Fruit fly (Drosophila melanogaster): ENCODE results near the gene Gk1.

Gene Gk1

DNA sequence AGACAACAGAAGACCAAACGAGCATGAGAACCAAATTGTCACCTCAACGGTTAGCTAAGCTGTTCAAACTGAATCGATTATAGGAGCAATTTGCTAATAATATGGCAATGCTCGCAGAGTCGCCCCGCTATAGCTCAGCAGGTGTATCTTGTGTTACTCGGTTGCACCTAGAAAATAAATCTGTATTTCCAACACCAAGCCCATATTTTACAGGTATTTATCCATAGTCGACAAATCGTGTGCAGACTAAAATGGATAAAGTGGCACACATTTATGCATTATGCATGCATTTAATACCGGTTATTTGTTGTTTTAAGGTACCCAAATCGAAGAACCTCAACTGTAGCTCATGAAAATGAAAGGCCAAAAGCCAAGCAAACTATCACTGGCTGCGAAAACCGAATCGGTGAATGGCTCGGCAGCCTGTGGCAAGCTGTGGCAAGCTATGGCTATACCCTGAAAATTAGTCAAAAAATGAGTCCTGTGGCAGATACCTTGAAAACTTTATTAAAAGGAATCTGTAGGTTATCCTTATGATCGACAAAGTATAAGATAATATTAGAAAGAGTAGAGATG is 26.6 kb downstream of the Gk1 start, which contains the start of gene Vdup1:
TSS of gene Vdup1 (minus strand) at position 51 of the 576 bp plus-strand sequence.
- no peak for TF ChIP-seq CG8478 (optimal IDR thresholded peaks at IDR 0.05)
- no peak for TF ChIP-seq Dll (optimal IDR thresholded peaks at IDR 0.05)

DNA sequence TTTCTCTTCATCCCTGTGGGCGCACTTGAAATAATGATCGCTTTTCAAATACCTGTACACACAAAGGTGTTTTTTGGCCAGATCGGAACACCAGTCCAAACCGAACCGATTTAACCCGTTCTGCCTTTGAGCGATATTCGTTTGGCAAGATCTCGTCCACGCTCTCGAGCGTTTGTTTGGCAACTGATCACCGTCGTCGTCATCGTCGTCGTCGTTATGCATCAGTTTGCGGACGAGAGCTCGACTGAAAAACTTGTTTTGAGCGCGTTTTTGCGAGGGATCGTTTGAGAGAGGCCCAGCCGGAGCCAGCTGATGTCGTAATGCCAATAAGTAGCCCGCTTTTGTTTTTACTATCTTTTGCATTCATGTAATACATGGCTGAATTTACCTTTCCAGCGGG is 27.2 kb downstream of the Gk1 start:
- TF ChIP-seq psq (optimal IDR thresholded peaks at IDR 0.05) (no peak), CG8478 (optimal IDR thresholded peaks at IDR 0.05) (no peak), Dll (optimal IDR thresholded peaks at IDR 0.05) (no peak), usp (GFP tag; optimal IDR thresholded peaks at IDR 0.05) (no peak), pan (optimal IDR thresholded peaks at IDR 0.05) (no peak), EcR (GFP tag; optimal IDR thresholded peaks at IDR 0.05) (no peak)

DNA sequence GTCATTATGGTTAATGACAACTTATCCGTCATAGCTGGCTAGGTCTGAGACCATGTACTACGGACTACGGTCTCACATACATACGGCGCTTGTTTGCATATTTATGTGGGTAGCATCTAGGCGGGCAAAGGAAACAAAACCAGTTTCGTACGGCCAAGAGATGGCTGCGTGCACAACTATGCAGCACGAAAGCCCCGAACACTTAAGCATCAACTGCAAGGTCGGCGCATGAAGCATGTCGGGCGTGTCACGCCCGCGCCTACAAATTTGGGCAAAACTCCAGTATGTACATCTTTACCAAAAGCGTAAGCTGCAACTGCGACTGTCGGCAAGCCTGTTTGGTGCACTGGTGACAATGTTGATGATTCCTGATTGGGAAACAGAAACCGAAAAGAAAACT is 27.7 kb downstream of the Gk1 start:
- TF ChIP-seq psq (optimal IDR thresholded peaks at IDR 0.05), result no peak
- TF ChIP-seq usp (GFP tag; optimal IDR thresholded peaks at IDR 0.05), result no peak
- no peak for TF ChIP-seq CG8478 (optimal IDR thresholded peaks at IDR 0.05)
- no peak for TF ChIP-seq Dll (optimal IDR thresholded peaks at IDR 0.05)
- no peak for TF ChIP-seq EcR (GFP tag; optimal IDR thresholded peaks at IDR 0.05)
- no peak for TF ChIP-seq pan (optimal IDR thresholded peaks at IDR 0.05)

DNA sequence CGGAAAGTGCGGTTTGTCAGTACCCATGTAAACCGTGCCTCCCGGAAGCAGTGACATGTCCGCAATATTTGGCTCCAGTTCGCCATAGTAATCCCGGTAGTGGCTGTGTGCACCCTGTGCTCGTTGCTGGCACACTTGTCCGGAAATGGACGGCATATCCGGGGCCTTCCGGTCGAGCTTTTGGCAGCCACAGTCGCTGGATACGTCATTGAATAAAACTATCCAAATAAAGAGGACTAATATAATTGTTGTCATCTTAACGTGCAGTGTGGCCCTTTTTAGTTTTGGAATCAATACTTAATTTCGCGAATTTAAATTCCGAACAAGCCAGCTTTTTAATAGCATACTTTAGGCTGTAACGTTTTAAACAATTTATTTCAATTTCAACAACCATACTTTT is 29.7 kb downstream of the Gk1 start, which contains the start of gene CG7049:
TSS of gene CG7049 (minus strand) at position 280 of the 400 bp plus-strand sequence.
- TF ChIP-seq CG8478 (optimal IDR thresholded peaks at IDR 0.05) (no peak), EcR (GFP tag; optimal IDR thresholded peaks at IDR 0.05) (no peak), Dll (optimal IDR thresholded peaks at IDR 0.05) (no peak), usp (GFP tag; optimal IDR thresholded peaks at IDR 0.05) (no peak), pan (optimal IDR thresholded peaks at IDR 0.05) (no peak), psq (optimal IDR thresholded peaks at IDR 0.05) (no peak)

DNA sequence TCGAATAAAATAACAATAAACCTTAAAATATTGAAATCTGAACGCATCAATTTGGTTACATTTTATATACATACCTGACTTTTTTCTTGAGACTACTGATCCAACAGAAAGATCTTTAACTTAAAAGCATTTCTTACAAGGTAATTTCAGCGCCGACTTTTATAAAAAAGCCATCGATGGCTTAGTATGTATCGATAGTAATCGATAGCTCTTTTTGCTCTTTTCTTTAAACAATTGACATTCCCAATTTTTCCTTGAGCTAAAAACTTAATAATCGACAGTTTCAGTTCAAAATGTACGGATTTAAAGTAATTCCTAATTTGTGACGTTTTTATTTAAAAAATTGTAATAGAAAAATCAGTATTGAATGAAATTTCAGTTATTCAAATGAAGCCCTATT is 31.1 kb downstream of the Gk1 start:
- TF ChIP-seq psq (optimal IDR thresholded peaks at IDR 0.05), result no peak
- no peak for TF ChIP-seq usp (GFP tag; optimal IDR thresholded peaks at IDR 0.05)
- TF ChIP-seq CG8478 (optimal IDR thresholded peaks at IDR 0.05), result no peak
- no peak for TF ChIP-seq Dll (optimal IDR thresholded peaks at IDR 0.05)
- TF ChIP-seq pan (optimal IDR thresholded peaks at IDR 0.05), result no peak
- no peak for TF ChIP-seq EcR (GFP tag; optimal IDR thresholded peaks at IDR 0.05)

DNA sequence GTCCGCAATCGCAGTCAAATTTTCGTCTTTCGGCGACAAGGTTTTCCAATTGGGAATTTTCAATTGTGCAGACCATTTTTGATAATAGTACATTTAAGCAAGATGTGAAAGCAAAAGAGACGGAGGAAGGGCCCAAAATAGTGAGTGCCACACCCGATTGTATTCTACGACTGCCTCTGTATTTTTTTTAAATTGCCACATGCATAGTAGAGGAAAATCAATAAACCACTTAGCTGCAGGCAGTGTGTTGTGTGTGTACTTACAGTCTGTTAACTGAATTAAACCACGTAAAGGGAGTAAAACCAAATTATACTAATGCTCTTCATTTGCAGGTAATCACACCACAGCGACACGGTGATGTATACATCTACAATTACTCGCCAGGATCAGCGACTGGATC is 33.9 kb downstream of the Gk1 start:
- TF ChIP-seq Dll (optimal IDR thresholded peaks at IDR 0.05), result no peak
- no peak for TF ChIP-seq EcR (GFP tag; optimal IDR thresholded peaks at IDR 0.05)
- no peak for TF ChIP-seq usp (GFP tag; optimal IDR thresholded peaks at IDR 0.05)

DNA sequence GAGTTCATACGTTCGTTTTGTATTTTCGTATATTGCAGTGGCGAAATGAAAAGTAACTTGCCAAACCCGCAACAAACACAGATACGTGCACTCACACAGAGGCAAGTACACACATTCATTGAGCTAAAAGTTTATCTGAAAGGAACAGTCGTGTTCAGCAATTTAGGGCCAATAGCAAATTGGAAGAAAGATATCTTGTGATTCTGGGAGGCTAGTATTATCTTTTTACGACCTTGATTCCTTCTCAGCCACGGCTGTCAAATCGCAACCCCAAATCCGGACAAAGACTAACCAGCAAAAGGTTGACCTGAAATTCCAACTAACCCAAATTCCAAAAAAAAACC is 38.9 kb downstream of the Gk1 start:
- TF ChIP-seq psq (optimal IDR thresholded peaks at IDR 0.05) (no peak), Dll (optimal IDR thresholded peaks at IDR 0.05) (no peak), CG8478 (optimal IDR thresholded peaks at IDR 0.05) (no peak), EcR (GFP tag; optimal IDR thresholded peaks at IDR 0.05) (no peak), pan (optimal IDR thresholded peaks at IDR 0.05) (no peak), usp (GFP tag; optimal IDR thresholded peaks at IDR 0.05) (no peak)

DNA sequence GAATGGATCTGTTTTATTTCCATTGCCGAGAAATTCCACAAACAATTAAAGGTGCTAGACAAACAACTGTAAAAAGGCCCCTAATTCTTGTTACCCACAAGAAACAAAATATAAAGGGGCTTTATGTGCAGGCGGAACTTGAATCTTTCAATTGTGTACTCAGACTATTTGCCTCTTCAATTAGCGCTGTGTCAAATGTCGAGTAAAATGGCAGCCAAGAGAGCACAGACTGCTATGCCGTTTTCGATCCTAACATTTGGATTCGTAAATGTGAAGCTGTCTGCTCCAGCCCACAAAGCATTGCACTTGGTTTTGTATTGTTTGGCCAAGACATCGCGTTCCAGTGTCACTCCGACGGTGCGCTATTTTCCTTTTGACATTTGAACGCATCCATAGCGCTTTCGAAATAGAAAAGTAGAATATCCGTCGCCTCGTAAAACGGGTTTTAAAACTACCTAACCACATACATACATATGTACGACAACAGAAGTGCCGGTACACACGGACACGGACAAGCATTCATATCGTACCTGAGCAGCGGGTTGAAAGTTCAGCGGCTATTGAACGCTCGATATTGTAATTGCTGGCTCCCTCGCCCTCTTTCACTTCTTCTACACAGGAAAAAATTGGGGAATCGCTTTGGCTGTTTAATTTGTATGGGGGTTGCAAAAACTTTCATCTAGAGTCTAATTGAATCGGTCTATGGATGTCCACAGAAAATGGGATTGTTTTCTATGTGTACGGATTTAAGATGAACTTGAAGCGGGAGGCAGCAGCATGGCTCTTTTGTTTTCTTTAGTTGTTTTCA is 39.5 kb downstream of the Gk1 start:
- TF ChIP-seq CG8478 (optimal IDR thresholded peaks at IDR 0.05), result no peak
- TF ChIP-seq usp (GFP tag; optimal IDR thresholded peaks at IDR 0.05), result no peak
- no peak for TF ChIP-seq EcR (GFP tag; optimal IDR thresholded peaks at IDR 0.05)
- TF ChIP-seq psq (optimal IDR thresholded peaks at IDR 0.05), result no peak
- no peak for TF ChIP-seq Dll (optimal IDR thresholded peaks at IDR 0.05)
- TF ChIP-seq pan (optimal IDR thresholded peaks at IDR 0.05), result no peak

DNA sequence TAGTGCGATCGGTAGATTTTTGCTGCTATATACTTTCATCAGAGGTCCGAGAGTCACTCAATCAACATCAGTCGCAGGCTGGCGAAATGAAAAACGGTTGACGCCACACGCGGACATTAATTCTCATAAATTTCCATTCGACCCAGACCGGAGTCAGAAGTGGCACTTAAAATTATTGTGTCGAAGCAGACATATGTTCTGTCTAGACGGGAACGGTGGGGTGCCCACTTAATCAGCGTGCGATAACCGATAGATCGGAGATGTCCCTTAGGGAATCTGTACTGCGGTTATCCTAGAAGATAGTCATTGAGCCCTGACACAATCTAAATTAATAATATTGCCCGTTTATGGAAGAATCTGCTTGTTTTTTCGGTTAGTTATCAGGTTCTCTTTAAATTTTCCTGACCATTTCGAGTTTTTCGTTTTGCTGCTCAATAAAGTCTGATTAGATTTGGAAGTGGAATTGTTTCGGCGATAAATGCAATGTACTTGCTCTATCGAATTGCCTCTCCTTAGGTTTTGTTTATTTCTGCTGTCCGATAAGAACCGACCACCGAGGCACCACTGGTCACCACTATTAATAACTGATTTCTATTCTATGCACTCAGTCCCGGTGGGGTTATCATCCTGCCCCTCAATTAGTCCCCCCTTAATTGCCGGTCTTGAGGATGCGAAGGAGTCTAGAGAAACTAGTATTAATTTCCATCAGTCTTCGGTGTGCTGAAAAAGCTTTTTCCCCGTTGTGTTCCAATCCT is 43.6 kb downstream of the Gk1 start:
- TF ChIP-seq pan (optimal IDR thresholded peaks at IDR 0.05), result no peak
- no peak for TF ChIP-seq Dll (optimal IDR thresholded peaks at IDR 0.05)
- no peak for TF ChIP-seq EcR (GFP tag; optimal IDR thresholded peaks at IDR 0.05)
- no peak for TF ChIP-seq CG8478 (optimal IDR thresholded peaks at IDR 0.05)
- no peak for TF ChIP-seq psq (optimal IDR thresholded peaks at IDR 0.05)
- TF ChIP-seq usp (GFP tag; optimal IDR thresholded peaks at IDR 0.05), result no peak

DNA sequence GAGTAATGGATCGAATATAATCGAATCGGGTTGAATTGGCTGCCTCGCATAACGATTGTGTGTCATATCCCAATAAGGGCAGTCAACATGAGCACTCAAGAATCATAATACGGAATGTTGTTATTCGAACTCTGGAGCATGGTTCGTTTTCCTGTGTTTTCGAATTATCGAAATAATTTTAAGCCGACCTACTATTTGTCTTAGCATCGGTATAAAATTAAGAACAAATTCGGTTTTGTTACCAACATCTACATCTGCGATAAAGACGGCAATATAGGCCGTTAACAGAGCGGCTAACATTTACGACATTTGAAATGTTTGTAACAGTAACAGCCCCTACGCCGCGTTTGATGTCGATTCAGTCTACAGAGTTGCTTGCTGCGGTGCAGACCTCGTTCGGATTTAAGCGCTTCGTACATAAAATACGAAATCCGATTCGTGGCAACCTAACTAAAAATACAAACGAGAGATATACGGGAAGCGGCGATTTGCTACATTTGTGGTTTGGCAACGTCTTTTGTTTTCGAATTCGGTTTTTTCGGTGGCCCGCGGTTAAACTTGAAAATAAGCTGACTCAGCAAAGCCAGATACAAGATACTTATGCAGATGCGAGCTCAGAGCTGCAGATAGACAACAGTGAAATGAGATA is 45.1 kb downstream of the Gk1 start:
- TF ChIP-seq usp (GFP tag; optimal IDR thresholded peaks at IDR 0.05), result no peak
- TF ChIP-seq CG8478 (optimal IDR thresholded peaks at IDR 0.05), result no peak

DNA sequence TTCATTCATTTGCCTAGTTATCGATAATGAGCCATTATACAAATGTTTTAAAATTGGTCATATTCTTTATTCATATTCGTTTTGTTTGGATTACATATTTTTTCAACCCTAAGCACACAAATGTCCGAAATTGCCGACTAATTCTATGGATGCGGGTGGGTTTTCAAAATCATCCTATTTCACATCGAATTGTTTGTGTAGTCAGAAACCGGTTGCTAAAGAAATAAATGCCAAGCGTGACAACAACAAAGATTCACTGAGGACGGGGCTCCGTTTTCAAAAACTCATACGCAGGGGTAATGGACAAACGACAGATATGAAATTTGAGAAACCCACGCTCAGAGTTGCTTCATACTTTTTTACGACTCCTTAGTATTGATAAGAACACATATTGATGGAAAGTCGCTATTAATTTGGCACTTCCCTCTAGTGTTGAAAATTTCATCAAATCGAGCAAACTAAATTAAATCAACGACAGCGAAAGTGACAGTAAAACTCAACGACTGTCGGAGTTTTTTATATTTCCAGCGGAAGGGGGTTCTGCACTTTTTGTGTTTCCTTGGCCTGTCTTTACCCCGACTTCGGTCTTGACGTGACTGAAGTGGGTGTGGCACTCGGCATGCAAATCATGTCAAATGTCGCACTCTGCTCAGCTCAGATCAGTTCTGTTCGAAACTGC is 46.1 kb downstream of the Gk1 start:
- no peak for TF ChIP-seq Dll (optimal IDR thresholded peaks at IDR 0.05)
- TF ChIP-seq EcR (GFP tag; optimal IDR thresholded peaks at IDR 0.05), result no peak
- TF ChIP-seq pan (optimal IDR thresholded peaks at IDR 0.05), result no peak
- no peak for TF ChIP-seq usp (GFP tag; optimal IDR thresholded peaks at IDR 0.05)
- TF ChIP-seq CG8478 (optimal IDR thresholded peaks at IDR 0.05), result no peak
- no peak for TF ChIP-seq psq (optimal IDR thresholded peaks at IDR 0.05)
